Fruit fly (Drosophila melanogaster) whole organism, embryonic: ENCODE results near the gene CG12017.
A peak's percentile ranks its signal among the peaks of the same experiment; 100 is the strongest.

ENCODE experiments used
- Antp ChIP-seq: fragments of 200-800 bp; sonication (Bioruptor generic); optimal IDR thresholded peaks from 3 replicates; lab custom pipeline; 2016; ENCODE audit warnings: missing biosample characterization, missing genetic modification characterization
- Bgb ChIP-seq: fragments of 200-800 bp; sonication (Bioruptor generic); IDR thresholded peaks from 2 replicates; pipeline ENCODE4 v1.3.6; 2022; ENCODE audit warnings: missing biosample characterization, missing genetic modification characterization; ENCODE audit not compliant: partially characterized antibody
- CG10565 ChIP-seq: fragments of 200-800 bp; sonication (Bioruptor generic); optimal IDR thresholded peaks from 3 replicates; lab custom pipeline; 2016; ENCODE audit warnings: missing biosample characterization, mild to moderate bottlenecking, missing genetic modification characterization
- CG11456 ChIP-seq: fragments of 200-800 bp; sonication (Bioruptor generic); IDR thresholded peaks from 3 replicates; pipeline ENCODE4 v1.3.6; 2022; ENCODE audit warnings: missing biosample characterization, missing genetic modification characterization
- CG11695 ChIP-seq: fragments of 200-800 bp; sonication (Bioruptor generic); IDR thresholded peaks from 3 replicates; pipeline ENCODE4 v1.3.6; 2022; ENCODE audit warnings: missing biosample characterization, missing genetic modification characterization
- CG12104 ChIP-seq: fragments of 200-800 bp; sonication (Bioruptor generic); optimal IDR thresholded peaks from 3 replicates; lab custom pipeline; 2016; ENCODE audit warnings: missing biosample characterization, missing genetic modification characterization
- CG13624 ChIP-seq: fragments of 200-800 bp; sonication (Bioruptor generic); optimal IDR thresholded peaks from 2 replicates; lab custom pipeline; 2016; ENCODE audit warnings: missing biosample characterization, missing genetic modification characterization
- CG14710 ChIP-seq: fragments of 200-800 bp; sonication (Bioruptor generic); optimal IDR thresholded peaks from 3 replicates; lab custom pipeline; 2019; ENCODE audit warnings: missing biosample characterization, mild to moderate bottlenecking, missing genetic modification characterization, moderate library complexity
- CG15073 ChIP-seq: fragments of 200-800 bp; sonication (Bioruptor generic); optimal IDR thresholded peaks from 2 replicates; lab custom pipeline; 2016; ENCODE audit warnings: missing biosample characterization, missing genetic modification characterization
- CG16815 ChIP-seq: fragments of 200-800 bp; sonication (Bioruptor generic); optimal IDR thresholded peaks from 3 replicates; lab custom pipeline; 2017; ENCODE audit warnings: missing biosample characterization, mild to moderate bottlenecking, missing genetic modification characterization
- CG17802 ChIP-seq: fragments of 200-800 bp; sonication (Bioruptor generic); optimal IDR thresholded peaks from 2 replicates; lab custom pipeline; 2018; ENCODE audit warnings: missing biosample characterization, mild to moderate bottlenecking, missing genetic modification characterization, moderate library complexity
- CG1792 ChIP-seq: fragments of 200-800 bp; sonication (Bioruptor generic); optimal IDR thresholded peaks from 2 replicates; lab custom pipeline; 2016; ENCODE audit warnings: missing biosample characterization, missing genetic modification characterization
- CG18011 ChIP-seq: fragments of 200-800 bp; sonication (Bioruptor generic); optimal IDR thresholded peaks from 2 replicates; lab custom pipeline; 2017; ENCODE audit warnings: missing biosample characterization, missing genetic modification characterization, mild to moderate bottlenecking, moderate library complexity, missing genotype
- CG2712 ChIP-seq: fragments of 200-800 bp; optimal IDR thresholded peaks from 3 replicates; lab custom pipeline; 2019; ENCODE audit warnings: missing biosample characterization, mild to moderate bottlenecking, missing genetic modification characterization, moderate library complexity
- CG30403 ChIP-seq: fragments of 200-800 bp; sonication (Bioruptor generic); optimal IDR thresholded peaks from 3 replicates; lab custom pipeline; 2016; ENCODE audit warnings: missing biosample characterization, missing genetic modification characterization
- CG32767 ChIP-seq: fragments of 200-800 bp; sonication (Bioruptor generic); IDR thresholded peaks from 2 replicates; pipeline ENCODE4 v1.3.6; 2022; ENCODE audit warnings: missing biosample characterization, missing genetic modification characterization
- CG4854 ChIP-seq: fragments of 200-800 bp; sonication (Bioruptor generic); optimal IDR thresholded peaks from 2 replicates; lab custom pipeline; 2016; ENCODE audit warnings: missing biosample characterization, missing genetic modification characterization, inconsistent platforms
- CG7372 ChIP-seq: fragments of 200-800 bp; sonication (Bioruptor generic); IDR thresholded peaks from 2 replicates; pipeline ENCODE4 v1.3.6; 2022; ENCODE audit warnings: missing biosample characterization, missing genetic modification characterization
- CG9727 ChIP-seq: fragments of 200-800 bp; sonication (Bioruptor generic); optimal IDR thresholded peaks from 3 replicates; lab custom pipeline; 2017; ENCODE audit warnings: missing biosample characterization, mild to moderate bottlenecking, missing genetic modification characterization
- CG9876 ChIP-seq: fragments of 200-800 bp; sonication (Bioruptor generic); optimal IDR thresholded peaks from 2 replicates; lab custom pipeline; 2016; ENCODE audit warnings: missing biosample characterization, missing genetic modification characterization
- Chrac-16 ChIP-seq: fragments of 200-800 bp; sonication (Bioruptor generic); optimal IDR thresholded peaks from 3 replicates; lab custom pipeline; 2016; ENCODE audit warnings: missing biosample characterization, missing genetic modification characterization
- D ChIP-seq, 2 experiments: fragments of 200-800 bp in 1 of 2; fragments of >200 bp in 1 of 2; sonication (Bioruptor generic) in 1 of 2; optimal IDR thresholded peaks; 2 replicates in 1 of 2; 3 replicates in 1 of 2; lab custom pipeline; 2017; ENCODE audit warnings: mild to moderate bottlenecking in 1 of 2, missing biosample characterization in 1 of 2, missing genetic modification characterization in 1 of 2, missing genetic modification reagents in 1 of 2
- Dip2 ChIP-seq: fragments of 200-800 bp; sonication (Bioruptor generic); IDR thresholded peaks from 2 replicates; pipeline ENCODE4 v1.3.6; 2022; ENCODE audit warnings: missing biosample characterization, missing genetic modification characterization
- Dref ChIP-seq: fragments of 200-800 bp; sonication (Bioruptor generic); IDR thresholded peaks from 2 replicates; pipeline ENCODE4 v1.3.6; 2022; ENCODE audit warnings: missing biosample characterization, missing genetic modification characterization
- Fer1 ChIP-seq: fragments of 200-800 bp; sonication (Bioruptor generic); optimal IDR thresholded peaks from 2 replicates; lab custom pipeline; 2017; ENCODE audit warnings: missing biosample characterization, mild to moderate bottlenecking, missing genetic modification characterization
- Hey ChIP-seq: fragments of 200-800 bp; sonication (Bioruptor generic); optimal IDR thresholded peaks from 3 replicates; lab custom pipeline; 2018; ENCODE audit warnings: missing biosample characterization, mild to moderate bottlenecking, missing genetic modification characterization
- Hsf ChIP-seq: fragments of 200-800 bp; sonication (Bioruptor generic); optimal IDR thresholded peaks from 3 replicates; lab custom pipeline; 2016; ENCODE audit warnings: missing biosample characterization, missing genetic modification characterization
- Lhr ChIP-seq: fragments of 200-800 bp; sonication (Bioruptor generic); optimal IDR thresholded peaks from 3 replicates; lab custom pipeline; 2017; ENCODE audit warnings: mild to moderate bottlenecking, missing biosample characterization, missing genetic modification reagents, missing genetic modification characterization
- MESR4 ChIP-seq: fragments of 200-800 bp; sonication (Bioruptor generic); optimal IDR thresholded peaks from 2 replicates; lab custom pipeline; 2018; ENCODE audit warnings: missing biosample characterization, mild to moderate bottlenecking, missing genetic modification characterization, moderate library complexity
- Mes4 ChIP-seq: fragments of 200-800 bp; sonication (Bioruptor generic); optimal IDR thresholded peaks from 2 replicates; lab custom pipeline; 2016; ENCODE audit warnings: missing biosample characterization, missing genetic modification characterization
- NK7.1 ChIP-seq: fragments of 200-800 bp; sonication (Bioruptor generic); optimal IDR thresholded peaks from 3 replicates; lab custom pipeline; 2016; ENCODE audit warnings: missing biosample characterization, missing genetic modification characterization
- Sox100B ChIP-seq: fragments of 200-800 bp; sonication (Bioruptor generic); optimal IDR thresholded peaks from 3 replicates; lab custom pipeline; 2018; ENCODE audit warnings: missing biosample characterization, mild to moderate bottlenecking, missing genetic modification characterization
- br ChIP-seq: fragments of >200 bp; optimal IDR thresholded peaks from 2 replicates; lab custom pipeline; 2017
- danr ChIP-seq: fragments of 200-800 bp; sonication (Bioruptor generic); IDR thresholded peaks from 2 replicates; pipeline ENCODE4 v1.3.6; 2022; ENCODE audit warnings: missing biosample characterization, missing genetic modification characterization
- dpn ChIP-seq, 2 experiments: fragments of 200-800 bp; sonication (Bioruptor generic); optimal IDR thresholded peaks; 3 replicates each; lab custom pipeline; 2016; ENCODE audit warnings: missing biosample characterization in 2 of 2, missing genetic modification characterization in 2 of 2
- dysf ChIP-seq: fragments of 200-800 bp; sonication (Bioruptor generic); IDR thresholded peaks from 3 replicates; pipeline ENCODE4 v1.3.6; 2022; ENCODE audit warnings: missing biosample characterization, missing genetic modification characterization
- fd3F ChIP-seq: fragments of 200-800 bp; sonication (Bioruptor generic); optimal IDR thresholded peaks from 2 replicates; lab custom pipeline; 2018; ENCODE audit warnings: missing biosample characterization, mild to moderate bottlenecking, missing genetic modification characterization, moderate library complexity
- gcm2 ChIP-seq: fragments of 200-800 bp; sonication (Bioruptor generic); optimal IDR thresholded peaks from 2 replicates; lab custom pipeline; 2016; ENCODE audit warnings: missing biosample characterization, missing genetic modification characterization
- grn ChIP-seq: fragments of 200-800 bp; sonication (Bioruptor generic); optimal IDR thresholded peaks from 3 replicates; lab custom pipeline; 2017; ENCODE audit warnings: missing biosample characterization, missing genetic modification characterization
- onecut ChIP-seq: fragments of 200-800 bp; sonication (Bioruptor generic); IDR thresholded peaks from 2 replicates; pipeline ENCODE4 v1.3.6; 2022; ENCODE audit warnings: missing biosample characterization, missing genetic modification characterization
- pb ChIP-seq: fragments of 200-800 bp; sonication (Bioruptor generic); optimal IDR thresholded peaks from 3 replicates; lab custom pipeline; 2016; ENCODE audit warnings: missing biosample characterization, missing genetic modification characterization
- pho ChIP-seq: fragments of 200-800 bp; sonication (Bioruptor generic); optimal IDR thresholded peaks from 2 replicates; lab custom pipeline; 2016; ENCODE audit warnings: missing biosample characterization, missing genetic modification characterization
- psq ChIP-seq: fragments of 200-800 bp; sonication (Bioruptor generic); optimal IDR thresholded peaks from 2 replicates; lab custom pipeline; 2017; ENCODE audit warnings: missing biosample characterization, missing genetic modification characterization
- rib ChIP-seq: fragments of 200-800 bp; sonication (Bioruptor generic); IDR thresholded peaks from 2 replicates; pipeline ENCODE4 v1.3.6; 2022; ENCODE audit warnings: missing biosample characterization, missing genetic modification characterization
- ro ChIP-seq: fragments of 200-800 bp; sonication (Bioruptor generic); IDR thresholded peaks from 2 replicates; pipeline ENCODE4 v1.3.6; 2022; ENCODE audit warnings: missing biosample characterization, missing genetic modification characterization
- run ChIP-seq: fragments of 200-800 bp; sonication (Bioruptor generic); optimal IDR thresholded peaks from 3 replicates; lab custom pipeline; 2018; ENCODE audit warnings: missing biosample characterization, mild to moderate bottlenecking, missing genetic modification characterization
- slou ChIP-seq: fragments of 200-800 bp; sonication (Bioruptor generic); optimal IDR thresholded peaks from 3 replicates; lab custom pipeline; 2016; ENCODE audit warnings: missing biosample characterization, missing genetic modification characterization
- stc ChIP-seq: fragments of 200-800 bp; sonication (Bioruptor generic); IDR thresholded peaks from 2 replicates; pipeline ENCODE4 v1.3.6; 2022; ENCODE audit warnings: missing biosample characterization, missing genetic modification characterization
- tin ChIP-seq: fragments of 200-800 bp; sonication (Bioruptor generic); optimal IDR thresholded peaks from 3 replicates; lab custom pipeline; 2016; ENCODE audit warnings: missing biosample characterization, missing genetic modification characterization
- twi ChIP-seq: fragments of 200-800 bp; optimal IDR thresholded peaks from 2 replicates; lab custom pipeline; 2019; ENCODE audit warnings: missing biosample characterization, mild to moderate bottlenecking, missing genetic modification characterization, moderate library complexity
- wek ChIP-seq: fragments of 200-800 bp; sonication (Bioruptor generic); optimal IDR thresholded peaks from 3 replicates; lab custom pipeline; 2018; ENCODE audit warnings: missing biosample characterization, mild to moderate bottlenecking, missing genetic modification characterization, moderate library complexity

Gene CG12017

dm6 chr3L:3239033-3239752, 40.8 kb upstream of the CG12017 start, which contains the start of gene CG17746 (continued):
- TF ChIP-seq fd3F (GFP tag; lab: Kevin White, UChicago) (no peak), Antp (GFP tag; lab: Kevin White, UChicago) (peak; percentile 34), wek (GFP tag; lab: Kevin White, UChicago) (no peak), CG11456 (GFP tag; lab: Robert Waterston, UW) (no peak), CG16815 (GFP tag; lab: Kevin White, UChicago) (no peak), ro (GFP tag; lab: Robert Waterston, UW) (no peak), CG9876 (GFP tag; lab: Kevin White, UChicago) (peak; percentile 47), Dref (peak; percentile 45; the same call in 1 of the 2 replicates), twi (tag; lab: Kevin White, UChicago) (no peak), Fer1 (GFP tag; lab: Kevin White, UChicago) (peak; percentile 46), NK7.1 (GFP tag; lab: Kevin White, UChicago) (no peak), pb (GFP tag; lab: Kevin White, UChicago) (peak; percentile 14), CG15073 (no peak), danr (no peak), slou (GFP tag; lab: Kevin White, UChicago) (no peak), CG12104 (GFP tag; lab: Kevin White, UChicago) (no peak), Sox100B (GFP tag; lab: Kevin White, UChicago) (no peak), rib (GFP tag; lab: Robert Waterston, UW) (no peak), grn (GFP tag; lab: Kevin White, UChicago) (no peak), CG32767 (no peak), gcm2 (GFP tag; lab: Kevin White, UChicago) (no peak), D (optimal IDR thresholded peaks at IDR 0.05; lab: Kevin White, UChicago) (no peak), D (GFP tag; optimal IDR thresholded peaks at IDR 0.05; lab: Kevin White, UChicago) (no peak), tin (GFP tag; lab: Kevin White, UChicago) (peak; percentile 45), CG11695 (GFP tag; lab: Robert Waterston, UW) (no peak), CG17802 (tag; lab: Kevin White, UChicago) (peak; percentile 50), Mes4 (peak; percentile 5), CG13624 (GFP tag; lab: Kevin White, UChicago) (peak; percentile 77), CG1792 (peak; percentile 16), br (lab: Kevin White, UChicago) (no peak), CG4854 (GFP tag; lab: Kevin White, UChicago) (peak; percentile 42), dpn (GFP tag; optimal IDR thresholded peaks at IDR 0.05; lab: Kevin White, UChicago) (peak; percentile 43 to 61), CG14710 (peak; percentile 72), CG18011 (GFP tag; lab: Kevin White, UChicago) (no peak), Dip2 (no peak), CG10565 (GFP tag; lab: Kevin White, UChicago) (no peak), stc (GFP tag; lab: Robert Waterston, UW) (no peak), MESR4 (GFP tag; lab: Kevin White, UChicago) (peak; percentile 74), Chrac-16 (GFP tag; lab: Kevin White, UChicago) (peak; percentile 28), run (tag; lab: Kevin White, UChicago) (no peak), Bgb (GFP tag; lab: Robert Waterston, UW) (peak; percentile 58), dysf (peak; percentile 37; the same call in 1 of the 3 replicates), CG7372 (no peak), pho (peak; percentile 70), Lhr (peak; percentile 92), Hsf (GFP tag; lab: Kevin White, UChicago) (peak; percentile 45), CG30403 (GFP tag; lab: Kevin White, UChicago) (peak; percentile 60), CG2712 (tag; lab: Kevin White, UChicago) (peak; percentile 56), Hey (tag; lab: Kevin White, UChicago) (no peak), onecut (GFP tag; lab: Robert Waterston, UW) (0 out of 2 replicates have a peak, but pooled peaks have one; percentile 6), psq (GFP tag; lab: Kevin White, UChicago) (peak; percentile 9), CG9727 (GFP tag; lab: Kevin White, UChicago) (no peak)
